Fruit fly (Drosophila melanogaster): ENCODE results near the gene CG8891.

The CG8891 gene

DNA sequence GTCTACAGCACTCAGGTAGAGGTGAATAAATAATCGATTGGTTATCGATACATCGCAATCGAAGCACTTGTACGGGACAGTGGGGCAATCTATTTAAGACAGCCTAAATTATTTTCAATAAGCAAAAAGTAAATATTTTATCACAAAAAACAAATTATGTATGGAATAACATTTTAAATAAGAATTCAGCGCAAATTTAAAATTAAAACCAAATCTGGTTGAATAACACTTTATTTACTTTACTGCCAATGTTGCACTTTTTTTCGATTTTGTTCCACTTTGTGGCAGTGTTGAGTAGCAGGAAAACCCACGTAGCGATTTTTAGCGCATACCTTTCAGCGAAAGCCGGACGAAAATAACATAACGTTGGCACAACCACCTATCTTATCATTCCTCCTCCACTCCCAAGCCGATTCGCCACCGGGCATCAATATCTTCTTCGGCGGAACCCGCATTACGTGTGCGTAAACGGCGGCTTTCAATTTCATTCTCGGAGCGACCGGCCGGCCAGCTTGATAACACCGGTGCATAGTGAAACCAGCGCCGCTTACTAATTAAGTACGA is 2.1 kb downstream of the CG8891 start, which contains the start of the genes Gmd and CG3792:
Gmd (minus strand) TSS at position 36 of the 564 bp plus-strand sequence.
CG3792 (plus strand) TSS at position 325 of the 564 bp plus-strand sequence.
- TF ChIP-seq CG17801 (GFP tag; optimal IDR thresholded peaks at IDR 0.05; ENCODE audit: partially characterized antibody): peak; percentile 94

DNA sequence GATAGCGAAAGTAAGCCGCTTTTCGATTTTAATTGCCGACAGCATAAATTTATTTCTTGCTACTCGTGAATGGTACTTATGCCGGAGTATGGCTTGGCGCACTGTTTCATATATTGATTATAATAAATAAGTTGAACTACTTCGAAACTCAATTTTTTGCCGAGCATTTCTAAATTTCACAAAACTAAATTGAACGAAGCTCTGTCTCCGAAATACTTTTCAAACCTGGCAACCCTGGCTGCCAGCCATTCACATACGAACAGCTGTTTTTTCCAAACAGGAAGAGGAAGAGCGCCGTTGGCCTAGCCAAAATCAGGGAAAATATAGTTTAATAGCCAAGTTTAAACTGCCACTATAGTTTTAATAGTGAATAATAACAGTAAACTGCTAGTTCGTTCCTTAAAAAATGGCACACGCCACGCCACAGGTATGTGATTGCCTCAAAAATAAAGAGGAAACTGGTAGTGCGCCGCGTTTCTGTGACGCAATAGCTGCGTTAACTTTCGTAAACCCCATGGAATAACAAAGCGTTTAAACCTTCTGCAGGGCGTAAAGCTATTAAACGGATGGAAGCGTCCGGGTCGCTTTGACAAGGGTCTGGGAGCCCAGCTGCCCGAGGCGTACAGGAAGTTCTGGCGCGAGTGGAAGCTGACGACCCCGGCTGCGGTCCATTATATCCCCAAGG is 5.3 kb downstream of the CG8891 start, which contains the start of gene mRpL28:
mRpL28 (plus strand) TSS at position 246 of the 685 bp plus-strand sequence.
- TF ChIP-seq CG17801 (GFP tag; optimal IDR thresholded peaks at IDR 0.05; ENCODE audit: partially characterized antibody): peak; percentile 10

dm6 chr2L:4971329-4971798 is 7.8 kb downstream of the CG8891 start, which contains the start of gene CG14043:
CG14043 (plus strand) TSS chr2L:4971702.
- TF ChIP-seq CG17801 (GFP tag; optimal IDR thresholded peaks at IDR 0.05; ENCODE audit: partially characterized antibody): peak; percentile 7

DNA sequence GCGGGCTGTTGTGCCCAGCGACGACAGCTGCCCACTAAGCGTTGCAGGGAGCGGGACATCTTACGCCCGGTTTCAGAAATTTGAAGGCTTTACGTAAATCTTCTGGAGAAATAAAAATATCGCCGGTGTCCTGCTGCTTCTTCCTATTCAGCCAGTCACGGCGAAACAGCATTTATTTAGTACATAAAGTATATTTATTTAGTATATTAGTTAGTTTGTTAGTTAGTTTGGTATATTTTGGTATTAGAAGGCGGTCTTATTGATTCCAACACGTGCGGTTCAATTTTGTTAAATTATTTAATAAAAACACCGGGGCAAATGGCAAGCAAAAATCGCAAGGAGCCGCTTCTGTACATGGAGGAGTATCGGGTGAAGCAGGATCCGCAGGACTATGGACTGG is 10.4 kb downstream of the CG8891 start, which contains the start of the genes Scox and Polr1C:
Scox (minus strand) TSS at position 169 of the 400 bp plus-strand sequence.
Polr1C (plus strand) TSS at position 238 of the 400 bp plus-strand sequence.
- TF ChIP-seq CG17801 (GFP tag; optimal IDR thresholded peaks at IDR 0.05; ENCODE audit: partially characterized antibody): no peak

DNA sequence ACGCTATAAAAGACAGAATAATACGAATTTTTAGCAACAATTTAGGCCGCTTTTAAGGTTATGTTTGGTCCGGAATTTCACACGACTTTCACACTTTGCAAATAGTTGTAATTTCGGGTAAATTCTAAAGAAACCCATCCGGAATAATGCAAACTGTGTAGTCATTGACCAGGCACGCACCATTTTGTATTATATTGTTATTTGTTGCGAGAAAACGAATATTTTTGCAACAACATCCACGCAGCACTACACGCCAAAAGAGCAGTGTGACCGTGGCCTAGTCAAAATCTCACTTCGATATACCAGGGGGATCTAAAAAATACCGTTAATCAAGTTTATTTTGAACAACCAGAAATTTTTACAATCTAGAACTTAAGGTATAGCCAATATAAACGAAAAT is 11.7 kb downstream of the CG8891 start, which contains the start of gene eIF3i:
eIF3i (minus strand) TSS at position 265 of the 400 bp plus-strand sequence.
- no peak for TF ChIP-seq CG17801 (GFP tag; optimal IDR thresholded peaks at IDR 0.05; ENCODE audit: partially characterized antibody)

DNA sequence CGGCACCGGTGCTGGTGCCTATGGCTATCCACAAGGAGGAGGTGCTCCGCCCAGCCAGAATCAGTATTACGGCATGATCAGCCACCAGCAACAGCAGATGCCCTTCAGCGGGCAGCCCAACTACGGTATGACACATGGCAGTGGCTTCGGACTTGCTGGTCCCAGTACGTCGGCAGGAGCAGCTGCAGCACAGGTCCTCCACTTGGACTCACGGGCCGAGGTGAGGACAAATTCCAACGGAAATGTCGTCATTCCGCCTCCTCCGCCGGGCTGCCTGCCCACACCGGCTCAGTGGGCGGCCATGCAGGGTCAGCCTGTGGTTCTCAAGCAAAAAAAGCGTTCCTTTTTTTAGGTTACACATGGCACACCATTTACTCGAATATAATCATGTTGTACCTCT is 13.3 kb downstream of the CG8891 start:
- no peak for TF ChIP-seq CG17801 (GFP tag; optimal IDR thresholded peaks at IDR 0.05; ENCODE audit: partially characterized antibody)

- peak; percentile 13 for TF ChIP-seq CG17801 (GFP tag; optimal IDR thresholded peaks at IDR 0.05; ENCODE audit: partially characterized antibody)
Observed at dm6 chr2L:4965420-4965819, 13.8 kb downstream of the CG8891 start, which contains the start of gene CG34125. CG34125 (plus strand) TSS chr2L:4965673.

DNA sequence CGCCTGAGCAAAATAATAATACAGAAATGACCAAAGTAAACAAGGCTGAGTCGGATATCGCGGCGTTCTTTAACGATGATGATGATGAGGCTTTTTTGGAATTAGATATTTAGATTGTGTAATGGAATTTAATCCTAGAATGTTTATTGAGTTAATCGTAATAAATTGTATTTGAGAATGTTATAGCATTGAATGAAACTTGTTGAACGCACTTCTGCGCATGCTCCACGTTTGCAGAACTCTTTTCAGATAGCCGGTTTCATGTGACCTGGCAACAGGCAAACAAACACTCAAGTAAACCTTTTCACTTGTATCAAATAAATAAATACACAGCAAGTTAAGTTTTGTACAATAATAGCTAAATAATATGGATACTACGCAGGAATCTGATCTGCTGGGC is 21.1 kb downstream of the CG8891 start, which contains the start of gene CG34124:
CG34124 (plus strand) TSS at position 301 of the 400 bp plus-strand sequence.
- no peak for TF ChIP-seq CG17801 (GFP tag; optimal IDR thresholded peaks at IDR 0.05; ENCODE audit: partially characterized antibody)

- no peak for TF ChIP-seq CG17801 (GFP tag; optimal IDR thresholded peaks at IDR 0.05; ENCODE audit: partially characterized antibody)
Observed at dm6 chr2L:4955094-4955823, 23.9 kb downstream of the CG8891 start, which contains the start of the genes Jon25Bi and Marcal1. Jon25Bi (minus strand) TSS chr2L:4955144. Marcal1 (plus strand) TSS chr2L:4955509.

DNA sequence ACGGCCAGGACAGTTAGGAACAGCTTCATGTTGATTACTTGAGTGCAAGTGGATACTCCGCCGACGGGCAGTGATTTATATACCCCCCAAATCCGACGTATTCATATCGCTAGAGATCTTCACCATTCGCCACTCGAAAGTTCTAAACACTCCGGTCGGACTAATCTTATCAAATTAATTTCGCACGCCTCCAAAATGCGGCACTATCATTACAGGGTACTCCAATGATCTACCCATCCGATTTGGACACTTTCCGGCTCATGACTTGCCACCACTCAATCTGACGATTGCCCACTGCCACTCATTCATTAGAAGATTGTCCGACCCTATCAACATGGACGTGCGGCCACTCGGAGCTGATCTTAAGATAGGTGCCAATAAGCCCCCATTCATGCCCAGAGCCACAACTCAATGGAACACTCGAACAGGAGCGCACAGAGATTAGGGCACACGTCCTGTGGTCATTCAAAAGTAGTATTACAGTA is 26.1 kb downstream of the CG8891 start, which contains the start of gene Jon25Bii:
Jon25Bii (minus strand) TSS at position 51 of the 485 bp plus-strand sequence.
- TF ChIP-seq CG17801 (GFP tag; optimal IDR thresholded peaks at IDR 0.05; ENCODE audit: partially characterized antibody): no peak

dm6 chr2L:4950667-4951066 is 28.5 kb downstream of the CG8891 start, which contains the start of gene Jon25Biii:
Jon25Biii (minus strand) TSS chr2L:4950767.
- no peak for TF ChIP-seq CG17801 (GFP tag; optimal IDR thresholded peaks at IDR 0.05; ENCODE audit: partially characterized antibody)

DNA sequence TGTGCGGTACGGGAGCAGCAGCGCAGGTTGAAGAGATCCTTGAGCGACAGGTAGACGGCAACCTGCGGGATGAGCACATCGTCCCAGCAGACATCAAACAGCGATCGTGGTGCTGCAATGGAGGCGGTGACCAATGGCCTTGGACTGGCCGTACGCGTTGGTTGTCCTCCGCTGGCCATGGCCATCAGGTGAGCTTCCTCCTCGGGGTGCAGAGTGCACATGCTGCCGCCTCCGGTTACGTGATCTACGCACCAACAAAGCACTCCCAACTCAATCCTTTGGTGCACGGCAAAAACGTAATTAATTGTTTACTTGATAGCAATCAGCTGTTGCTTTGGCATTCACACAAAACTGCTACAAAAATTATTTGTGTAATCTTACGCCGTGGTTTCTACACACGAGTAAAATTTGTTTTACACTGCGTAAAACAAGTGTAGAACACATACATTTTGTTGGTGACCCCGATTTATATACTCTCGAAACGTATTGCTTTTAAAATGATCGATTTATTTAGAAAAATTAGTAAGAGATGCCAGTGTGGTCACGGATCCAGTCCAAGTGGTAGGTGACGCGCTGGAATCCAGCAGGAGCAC is 29.6 kb downstream of the CG8891 start, which contains the start of gene jet:
jet (minus strand) TSS at position 332 of the 593 bp plus-strand sequence.
- TF ChIP-seq CG17801 (GFP tag; optimal IDR thresholded peaks at IDR 0.05; ENCODE audit: partially characterized antibody): no peak

DNA sequence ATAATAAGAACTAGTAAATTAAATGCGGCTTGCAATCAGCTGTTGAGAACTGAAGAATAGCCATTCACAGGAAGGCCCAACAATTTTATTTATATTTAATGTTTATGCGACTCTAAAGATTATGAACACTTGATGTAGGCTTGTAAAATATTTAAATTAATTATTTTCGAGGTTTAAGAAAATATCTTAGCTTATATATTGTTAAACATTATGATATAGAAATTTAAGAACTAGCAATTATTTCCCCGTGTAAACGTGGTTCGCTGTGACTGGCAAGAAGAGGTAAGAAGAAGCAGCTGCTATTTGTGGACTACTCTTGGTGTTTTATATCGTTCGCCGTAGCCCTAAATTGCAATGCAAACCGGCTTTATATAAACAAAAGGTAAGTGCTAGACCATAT is 33.9 kb downstream of the CG8891 start, which contains the start of the genes mRpL24 and betaggt-I:
mRpL24 (minus strand) TSS at position 62 of the 400 bp plus-strand sequence.
betaggt-I (plus strand) TSS at position 280 of the 400 bp plus-strand sequence.
- peak; percentile 98 for TF ChIP-seq CG17801 (GFP tag; optimal IDR thresholded peaks at IDR 0.05; ENCODE audit: partially characterized antibody)

Measured in ovary, adult (tissue).